Worm (Caenorhabditis elegans) whole organism, L2 larva: Measurements from ENCODE around the gene C26D10.6.
A peak's percentile ranks its signal among the peaks of the same experiment; 100 is the strongest.

Source experiments
- C34F6.9 ChIP-seq: fragments of 150-350 bp; optimal IDR thresholded peaks from 2 replicates; lab custom pipeline; 2014; ENCODE audit warnings: missing biosample characterization, missing genetic modification characterization
- F13H6.1 ChIP-seq: sonication (generic microtip); optimal IDR thresholded peaks from 2 replicates; lab custom pipeline; 2016; ENCODE audit warnings: missing genetic modification characterization, missing compliant biosample characterization
- R02D3.7 ChIP-seq: fragments of 150-350 bp; optimal IDR thresholded peaks from 2 replicates; lab custom pipeline; 2014; ENCODE audit warnings: missing biosample characterization, missing genetic modification characterization
- Y55F3AM.14 ChIP-seq: fragments of 200-800 bp; sonication (Bioruptor generic); optimal IDR thresholded peaks from 2 replicates; lab custom pipeline; 2018; ENCODE audit warnings: mild to moderate bottlenecking, missing genetic modification characterization, missing compliant biosample characterization
- ZK546.5 ChIP-seq: sonication (generic microtip); optimal IDR thresholded peaks from 2 replicates; lab custom pipeline; 2017; ENCODE audit warnings: missing biosample characterization, missing genetic modification characterization
- alr-1 ChIP-seq: fragments of 150-350 bp; optimal IDR thresholded peaks from 2 replicates; lab custom pipeline; 2014; ENCODE audit warnings: missing biosample characterization, missing genetic modification characterization
- ama-1 ChIP-seq: fragments of 150-350 bp; optimal IDR thresholded peaks from 2 replicates; lab custom pipeline; 2018; ENCODE audit warnings: inconsistent platforms
- ceh-16 ChIP-seq: fragments of 150-350 bp; optimal IDR thresholded peaks from 2 replicates; lab custom pipeline; 2014; ENCODE audit warnings: missing biosample characterization, missing genetic modification characterization
- ceh-82 ChIP-seq: fragments of 150-350 bp; optimal IDR thresholded peaks from 2 replicates; lab custom pipeline; 2014; ENCODE audit warnings: missing biosample characterization, missing genetic modification characterization
- crh-2 ChIP-seq: sonication (generic microtip); optimal IDR thresholded peaks from 2 replicates; lab custom pipeline; 2017; ENCODE audit warnings: missing biosample characterization, missing genetic modification characterization
- dmd-4 ChIP-seq: sonication (generic microtip); optimal IDR thresholded peaks from 2 replicates; lab custom pipeline; 2017; ENCODE audit warnings: missing biosample characterization, missing genetic modification characterization
- egl-27 ChIP-seq: sonication (generic microtip); optimal IDR thresholded peaks from 3 replicates; lab custom pipeline; 2017; ENCODE audit warnings: missing biosample characterization, missing genetic modification reagents, missing genetic modification characterization
- elt-1 ChIP-seq: fragments of 150-350 bp; optimal IDR thresholded peaks from 2 replicates; lab custom pipeline; 2014; ENCODE audit warnings: missing biosample characterization, missing genetic modification characterization
- elt-3 ChIP-seq: sonication (generic microtip); optimal IDR thresholded peaks from 2 replicates; lab custom pipeline; 2017; ENCODE audit warnings: missing biosample characterization, missing genetic modification characterization
- gmeb-1 ChIP-seq: fragments of 150-350 bp; optimal IDR thresholded peaks from 2 replicates; lab custom pipeline; 2014; ENCODE audit warnings: missing biosample characterization, missing genetic modification characterization
- lin-11 ChIP-seq: fragments of 150-350 bp; sonication (generic microtip); optimal IDR thresholded peaks from 2 replicates; lab custom pipeline; 2014; ENCODE audit warnings: missing biosample characterization, missing genetic modification characterization, inconsistent platforms, mixed read lengths
- lin-13 ChIP-seq: fragments of 150-350 bp; optimal IDR thresholded peaks from 2 replicates; lab custom pipeline; 2014; ENCODE audit warnings: missing biosample characterization, missing genetic modification reagents, missing genetic modification characterization
- lin-39 ChIP-seq: fragments of 150-350 bp; optimal IDR thresholded peaks from 2 replicates; lab custom pipeline; 2014; ENCODE audit warnings: missing biosample characterization, missing genetic modification reagents, missing genetic modification characterization
- lsy-2 ChIP-seq, 2 experiments: fragments of 150-350 bp in 1 of 2; sonication (generic microtip) in 1 of 2; optimal IDR thresholded peaks; 2 replicates each; lab custom pipeline; 2014 to 2017; ENCODE audit warnings: missing biosample characterization in 2 of 2, missing genetic modification characterization in 2 of 2
- mab-5 ChIP-seq: fragments of 150-350 bp; optimal IDR thresholded peaks from 2 replicates; lab custom pipeline; 2014; ENCODE audit warnings: missing biosample characterization, missing genetic modification characterization
- mbf-1 ChIP-seq: sonication (generic microtip); optimal IDR thresholded peaks from 2 replicates; lab custom pipeline; 2017; ENCODE audit warnings: missing biosample characterization, missing genetic modification characterization
- mdl-1 ChIP-seq, 2 experiments: fragments of 150-350 bp in 1 of 2; sonication (generic microtip) in 1 of 2; optimal IDR thresholded peaks; 2 replicates each; lab custom pipeline; 2017; ENCODE audit warnings: missing biosample characterization in 2 of 2, missing genetic modification characterization in 2 of 2
- nhr-10 ChIP-seq: sonication (generic microtip); optimal IDR thresholded peaks from 2 replicates; lab custom pipeline; 2017; ENCODE audit warnings: missing biosample characterization, missing genetic modification characterization
- nhr-11 ChIP-seq: fragments of 150-350 bp; optimal IDR thresholded peaks from 2 replicates; lab custom pipeline; 2014; ENCODE audit warnings: missing biosample characterization, missing genetic modification characterization
- nhr-12 ChIP-seq: fragments of 150-350 bp; optimal IDR thresholded peaks from 2 replicates; lab custom pipeline; 2014; ENCODE audit warnings: missing biosample characterization, missing genetic modification characterization
- nhr-129 ChIP-seq: fragments of 150-350 bp; optimal IDR thresholded peaks from 2 replicates; lab custom pipeline; 2014; ENCODE audit warnings: missing biosample characterization, missing genetic modification characterization
- nhr-21 ChIP-seq: fragments of 150-350 bp; optimal IDR thresholded peaks from 2 replicates; lab custom pipeline; 2014; ENCODE audit warnings: missing biosample characterization, missing genetic modification characterization
- nhr-237 ChIP-seq: fragments of 150-350 bp; optimal IDR thresholded peaks from 2 replicates; lab custom pipeline; 2014; ENCODE audit warnings: missing biosample characterization, missing genetic modification characterization
- nhr-25 ChIP-seq: fragments of 150-350 bp; sonication (generic microtip); optimal IDR thresholded peaks from 3 replicates; lab custom pipeline; 2014; ENCODE audit warnings: missing biosample characterization, missing genetic modification characterization
- nhr-6 ChIP-seq: fragments of 150-350 bp; optimal IDR thresholded peaks from 2 replicates; lab custom pipeline; 2014; ENCODE audit warnings: missing biosample characterization, missing genetic modification characterization
- nhr-77 ChIP-seq: fragments of 150-350 bp; optimal IDR thresholded peaks from 2 replicates; lab custom pipeline; 2014; ENCODE audit warnings: missing biosample characterization, missing genetic modification characterization
- peb-1 ChIP-seq: fragments of 150-350 bp; optimal IDR thresholded peaks from 2 replicates; lab custom pipeline; 2014; ENCODE audit warnings: missing biosample characterization, missing genetic modification characterization
- skn-1 ChIP-seq: sonication (generic microtip); optimal IDR thresholded peaks from 2 replicates; lab custom pipeline; 2017; ENCODE audit warnings: missing biosample characterization, missing genetic modification characterization
- sma-3 ChIP-seq: sonication (generic microtip); optimal IDR thresholded peaks from 2 replicates; lab custom pipeline; 2016; ENCODE audit warnings: missing genetic modification reagents, missing genetic modification characterization, missing compliant biosample characterization
- snpc-4 ChIP-seq: fragments of 150-350 bp; optimal IDR thresholded peaks from 2 replicates; lab custom pipeline; 2014; ENCODE audit warnings: missing biosample characterization, missing genetic modification characterization
- unc-39 ChIP-seq: fragments of 150-350 bp; optimal IDR thresholded peaks from 2 replicates; lab custom pipeline; 2014; ENCODE audit warnings: missing biosample characterization, missing genetic modification characterization
- unc-55 ChIP-seq: fragments of 150-350 bp; sonication (generic microtip); optimal IDR thresholded peaks from 3 replicates; lab custom pipeline; 2014; ENCODE audit warnings: missing biosample characterization, missing genetic modification reagents, missing genetic modification characterization
- unc-62 ChIP-seq: fragments of 150-350 bp; optimal IDR thresholded peaks from 2 replicates; lab custom pipeline; 2014; ENCODE audit warnings: missing biosample characterization, missing genetic modification reagents, missing genetic modification characterization
- zag-1 ChIP-seq: fragments of 150-350 bp; optimal IDR thresholded peaks from 2 replicates; lab custom pipeline; 2014; ENCODE audit warnings: missing biosample characterization, missing genetic modification characterization
- ztf-4 ChIP-seq: fragments of 150-350 bp; optimal IDR thresholded peaks from 2 replicates; lab custom pipeline; 2014; ENCODE audit warnings: missing biosample characterization, missing genetic modification characterization

C26D10.6 gene

ce11 chrII:8326228-8326960 is 28.1 kb downstream of the C26D10.6 start:
- TF ChIP-seq peb-1 (tag; lab: Kevin White, UChicago) (no peak), mdl-1 (tag; optimal IDR thresholded peaks at IDR 0.05; lab: Kevin White, UChicago) (no peak), ama-1 (lab: Kevin White, UChicago) (no peak), nhr-129 (no peak), lin-13 (GFP tag; lab: Kevin White, UChicago) (no peak), mab-5 (tag; lab: Kevin White, UChicago) (no peak), elt-3 (tag; lab: Kevin White, UChicago) (no peak), C34F6.9 (tag; lab: Kevin White, UChicago) (no peak), skn-1 (tag; lab: Kevin White, UChicago) (no peak), nhr-25 (tag; lab: Kevin White, UChicago) (no peak), alr-1 (no peak), snpc-4 (no peak), dmd-4 (tag; lab: Kevin White, UChicago) (no peak), ceh-16 (no peak), zag-1 (tag; lab: Kevin White, UChicago) (no peak), nhr-12 (tag; lab: Kevin White, UChicago) (no peak), nhr-237 (tag; lab: Kevin White, UChicago) (no peak)

ce11 chrII:8325002-8325539 is 29.4 kb downstream of the C26D10.6 start, which contains the start of the genes ran-3 and C26D10.3:
TSS of gene ran-3 (minus strand) at chrII:8325052.
TSS of gene C26D10.3 (plus strand) at chrII:8325386.
- no peak for TF ChIP-seq lin-39 (tag; lab: Kevin White, UChicago)
- TF ChIP-seq unc-39: no peak
- peak; percentile 66 for TF ChIP-seq nhr-129
- TF ChIP-seq mdl-1 (tag; optimal IDR thresholded peaks at IDR 0.05; lab: Kevin White, UChicago): no peak
- TF ChIP-seq nhr-10: no peak
- no peak for TF ChIP-seq nhr-77 (tag; lab: Kevin White, UChicago)
- peak; percentile 13 for TF ChIP-seq crh-2 (tag; lab: Kevin White, UChicago)
- no peak for TF ChIP-seq ztf-4 (tag; lab: Kevin White, UChicago)
- TF ChIP-seq lin-11 (tag; lab: Kevin White, UChicago): peak; percentile 54
- peak; percentile 17 for TF ChIP-seq lin-13 (GFP tag; lab: Kevin White, UChicago)
- no peak for TF ChIP-seq peb-1 (tag; lab: Kevin White, UChicago)
- peak; percentile 47 for TF ChIP-seq sma-3
- TF ChIP-seq F13H6.1: peak; percentile 8
- peak; percentile 55 for TF ChIP-seq gmeb-1 (tag; lab: Kevin White, UChicago)
- peak; percentile 69 for TF ChIP-seq unc-55
- TF ChIP-seq nhr-21 (tag; lab: Kevin White, UChicago): peak; percentile 18
- TF ChIP-seq lsy-2 (tag; optimal IDR thresholded peaks at IDR 0.05; lab: Kevin White, UChicago): peak in 1 of 2 experiments; percentile 70
- no peak for TF ChIP-seq ceh-82 (tag; lab: Kevin White, UChicago)
- TF ChIP-seq elt-1: no peak
- no peak for TF ChIP-seq nhr-6 (tag; lab: Kevin White, UChicago)
- TF ChIP-seq C34F6.9 (tag; lab: Kevin White, UChicago): peak; percentile 43
- TF ChIP-seq mbf-1 (tag; lab: Kevin White, UChicago): no peak
- no peak for TF ChIP-seq mab-5 (tag; lab: Kevin White, UChicago)
- peak; percentile 42 for TF ChIP-seq skn-1 (tag; lab: Kevin White, UChicago)

ce11 chrII:8321244-8321643 is 33.3 kb downstream of the C26D10.6 start, which contains the start of gene shw-1:
TSS of gene shw-1 (minus strand) at chrII:8321471.
- TF ChIP-seq nhr-6 (tag; lab: Kevin White, UChicago): no peak
- no peak for TF ChIP-seq unc-55
- TF ChIP-seq mab-5 (tag; lab: Kevin White, UChicago): no peak
- TF ChIP-seq nhr-237 (tag; lab: Kevin White, UChicago): no peak
- TF ChIP-seq C34F6.9 (tag; lab: Kevin White, UChicago): no peak
- no peak for TF ChIP-seq lin-11 (tag; lab: Kevin White, UChicago)
- no peak for TF ChIP-seq nhr-12 (tag; lab: Kevin White, UChicago)
- TF ChIP-seq nhr-129: no peak
- TF ChIP-seq nhr-11: no peak
- TF ChIP-seq ZK546.5 (tag; lab: Kevin White, UChicago): no peak
- TF ChIP-seq lin-13 (GFP tag; lab: Kevin White, UChicago): no peak
- TF ChIP-seq egl-27: no peak
- TF ChIP-seq nhr-25 (tag; lab: Kevin White, UChicago): no peak
- no peak for TF ChIP-seq R02D3.7 (tag; lab: Kevin White, UChicago)
- TF ChIP-seq Y55F3AM.14 (GFP tag; lab: Kevin White, UChicago): no peak
- no peak for TF ChIP-seq zag-1 (tag; lab: Kevin White, UChicago)
- TF ChIP-seq unc-62: no peak
- TF ChIP-seq dmd-4 (tag; lab: Kevin White, UChicago): no peak
- TF ChIP-seq elt-1: no peak
- TF ChIP-seq, all 48 proteins: peak for 0
